Worm (Caenorhabditis elegans): ENCODE results near the gene his-72.

his-72 gene

DNA sequence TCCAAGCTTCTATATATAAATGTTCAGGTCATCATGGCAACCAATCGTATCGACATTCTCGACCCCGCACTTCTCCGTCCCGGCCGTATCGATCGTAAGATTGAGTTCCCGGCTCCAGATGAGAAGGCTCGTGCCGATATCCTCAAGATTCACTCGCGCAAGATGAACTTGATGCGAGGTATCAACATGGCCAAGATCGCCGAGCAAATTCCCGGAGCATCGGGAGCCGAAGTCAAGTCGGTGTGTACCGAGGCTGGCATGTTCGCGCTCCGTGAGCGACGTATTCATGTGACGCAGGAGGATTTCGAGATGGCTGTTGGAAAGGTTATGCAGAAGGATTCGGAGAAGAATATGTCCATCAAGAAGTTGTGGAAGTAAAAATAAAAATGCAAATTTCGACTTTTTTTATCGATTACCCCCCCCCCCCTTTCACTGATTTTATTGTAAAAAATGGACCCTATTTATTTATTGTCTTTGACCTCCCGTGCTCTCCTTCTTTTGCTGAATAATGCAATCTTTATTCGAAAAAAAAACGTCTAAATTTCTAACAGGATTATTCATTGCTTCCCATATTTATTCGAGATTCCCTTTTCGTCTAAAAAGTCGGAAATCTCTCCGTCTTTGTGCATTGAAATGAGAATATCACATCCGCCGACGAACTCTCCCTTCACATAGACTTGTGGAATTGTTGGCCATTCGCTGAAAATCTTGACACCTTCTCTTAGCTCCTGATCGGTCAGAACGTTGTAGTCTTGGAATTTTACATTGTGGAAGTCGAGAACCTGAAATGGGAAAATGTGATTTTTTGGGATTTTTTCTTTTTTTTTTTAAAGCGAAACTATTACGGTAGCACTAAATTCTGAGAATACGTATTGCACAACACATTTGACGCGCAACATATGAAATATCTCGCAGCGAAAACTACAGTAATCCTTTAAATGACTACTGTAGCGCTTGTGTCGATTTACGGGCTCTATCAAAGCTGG lies 3.5 kb upstream of the his-72 start (continued):
- TF ChIP-seq F10E7.11 (tag; optimal IDR thresholded peaks at IDR 0.05), result no peak
- no peak for TF ChIP-seq F39B2.1 (GFP tag; IDR thresholded peaks at IDR 0.05)
- no peak for TF ChIP-seq xnd-1 (tag; optimal IDR thresholded peaks at IDR 0.05)
- peak; percentile 76 for TF ChIP-seq madf-3 (GFP tag; IDR thresholded peaks at IDR 0.05)
- TF ChIP-seq ztf-26 (tag; optimal IDR thresholded peaks at IDR 0.05), result no peak
- no peak for TF ChIP-seq F23B12.7 (tag; optimal IDR thresholded peaks at IDR 0.05; ENCODE audit: insufficient read depth)
- TF ChIP-seq Y53F4B.3 (GFP tag; IDR thresholded peaks at IDR 0.05), result no peak
- no peak for TF ChIP-seq nhr-120 (GFP tag; IDR thresholded peaks at IDR 0.05)
- TF ChIP-seq dox-1 (GFP tag; IDR thresholded peaks at IDR 0.05), result no peak
- TF ChIP-seq hmg-1.2 (GFP tag; IDR thresholded peaks at IDR 0.05), result no peak
- TF ChIP-seq dpl-1 (GFP tag; optimal IDR thresholded peaks at IDR 0.05), result peak; percentile 1
- peak; percentile 65 for TF ChIP-seq fkh-3 (tag; optimal IDR thresholded peaks at IDR 0.05)
- no peak for TF ChIP-seq D2030.7 (GFP tag; IDR thresholded peaks at IDR 0.05)
- TF ChIP-seq madf-10 (tag; optimal IDR thresholded peaks at IDR 0.05), result no peak
- TF ChIP-seq snpc-4 (GFP tag; optimal IDR thresholded peaks at IDR 0.05), result no peak
- no peak for TF ChIP-seq snpc-4 (tag; optimal IDR thresholded peaks at IDR 0.05)
- TF ChIP-seq lag-1 (GFP tag; IDR thresholded peaks at IDR 0.05), result no peak
- no peak for TF ChIP-seq ama-1 (optimal IDR thresholded peaks at IDR 0.05)
- peak in 1 of 2 experiments; percentile 46 for TF ChIP-seq ama-1 (GFP tag; optimal IDR thresholded peaks at IDR 0.05)
- no peak for TF ChIP-seq ztf-3 (GFP tag; optimal IDR thresholded peaks at IDR 0.05)
- TF ChIP-seq pha-4 (tag; optimal IDR thresholded peaks at IDR 0.05), result no peak
- TF ChIP-seq ztf-28 (GFP tag; IDR thresholded peaks at IDR 0.05), result no peak
- TF ChIP-seq ccch-3 (GFP tag; optimal IDR thresholded peaks at IDR 0.05), result no peak
- peak; percentile 53; the same call in 1 of the 2 replicates for TF ChIP-seq B0336.3 (GFP tag; IDR thresholded peaks at IDR 0.05)
- peak; percentile 31 for TF ChIP-seq F52B5.7 (tag; optimal IDR thresholded peaks at IDR 0.05)
- TF ChIP-seq ceh-100 (GFP tag; IDR thresholded peaks at IDR 0.05), result no peak
- TF ChIP-seq F49E8.2 (tag; optimal IDR thresholded peaks at IDR 0.05; ENCODE audit: insufficient read depth), result peak; percentile 60
- TF ChIP-seq zfh-2 (GFP tag; conservative IDR thresholded peaks at IDR 0.05), result peak; percentile 63
- peak; percentile 7; the same call in 1 of the 2 replicates for TF ChIP-seq mcd-1 (GFP tag; IDR thresholded peaks at IDR 0.05)
- TF ChIP-seq Y53G8AR.9 (GFP tag; conservative IDR thresholded peaks at IDR 0.05), result peak; percentile 43; the same call in 1 of the 2 replicates
- TF ChIP-seq F37B4.10 (GFP tag; IDR thresholded peaks at IDR 0.05), result 0 out of 2 replicates have a peak, but pooled peaks have one; percentile 23
- no peak for TF ChIP-seq F22D6.2 (tag; optimal IDR thresholded peaks at IDR 0.05)
- TF ChIP-seq attf-3 (GFP tag; conservative IDR thresholded peaks at IDR 0.05), result no peak
- TF ChIP-seq lin-35 (GFP tag; optimal IDR thresholded peaks at IDR 0.05), result no peak
- TF ChIP-seq die-1 (tag; optimal IDR thresholded peaks at IDR 0.05), result peak; percentile 3
- TF ChIP-seq ztf-25 (GFP tag; IDR thresholded peaks at IDR 0.05), result 0 out of 2 replicates have a peak, but pooled peaks have one; percentile 13
- TF ChIP-seq madf-6 (GFP tag; IDR thresholded peaks at IDR 0.05), result peak; percentile 43; the same call in 1 of the 2 replicates
- TF ChIP-seq B0019.2 (GFP tag; conservative IDR thresholded peaks at IDR 0.05), result no peak
- TF ChIP-seq zim-3 (tag; optimal IDR thresholded peaks at IDR 0.05), result no peak
- TF ChIP-seq egl-18 (GFP tag; IDR thresholded peaks at IDR 0.05), result no peak
- TF ChIP-seq lin-26 (GFP tag; IDR thresholded peaks at IDR 0.05), result 0 out of 2 replicates have a peak, but pooled peaks have one; percentile 16
- TF ChIP-seq hsf-1 (GFP tag; IDR thresholded peaks at IDR 0.05), result peak; percentile 65
